Fruit fly (Drosophila melanogaster): ENCODE measurements around the gene sav.

sav gene

DNA sequence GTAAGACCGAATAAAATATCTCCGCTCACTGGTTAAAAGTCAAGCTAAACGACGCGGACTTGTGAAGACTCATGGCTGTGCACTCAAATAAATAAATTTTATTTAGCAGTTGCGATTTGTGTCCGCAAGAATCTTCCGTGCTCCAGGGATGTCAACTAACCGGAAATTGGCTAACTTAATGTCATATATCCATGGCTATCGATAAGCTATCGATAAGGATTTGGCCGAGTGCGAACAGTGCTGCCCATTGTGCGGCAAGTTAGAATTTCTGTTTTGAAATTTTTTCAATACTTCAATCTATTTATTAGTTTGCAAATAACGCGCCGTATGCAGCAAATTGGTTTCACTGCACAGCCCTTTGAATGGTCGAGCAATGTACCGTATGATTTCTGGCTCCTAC, 7.2 kb downstream of the sav start, which contains the start of gene p53 (continued):
- TF ChIP-seq CG33557 (GFP tag; optimal IDR thresholded peaks at IDR 0.05) (peak; percentile 45), vvl (GFP tag; IDR thresholded peaks at IDR 0.05) (peak; percentile 79), Ptx1 (GFP tag; IDR thresholded peaks at IDR 0.05) (peak; percentile 68), CG9932 (GFP tag; IDR thresholded peaks at IDR 0.05) (peak; percentile 75), CG17829 (tag; optimal IDR thresholded peaks at IDR 0.05) (peak; percentile 30), CG14441 (GFP tag; IDR thresholded peaks at IDR 0.05) (peak; percentile 66), p53 (GFP tag; optimal IDR thresholded peaks at IDR 0.05) (peak; percentile 48), Lpt (GFP tag; optimal IDR thresholded peaks at IDR 0.05) (no peak), sd (tag; optimal IDR thresholded peaks at IDR 0.05) (peak; percentile 4), ATbp (GFP tag; optimal IDR thresholded peaks at IDR 0.05) (peak; percentile 74), onecut (GFP tag; IDR thresholded peaks at IDR 0.05) (peak; percentile 74), CG10274 (GFP tag; optimal IDR thresholded peaks at IDR 0.05) (peak; percentile 70), CG11504 (tag; optimal IDR thresholded peaks at IDR 0.05) (no peak), sc (optimal IDR thresholded peaks at IDR 0.05) (no peak), sc (GFP tag; optimal IDR thresholded peaks at IDR 0.05) (peak; percentile 64), BtbVII (GFP tag; optimal IDR thresholded peaks at IDR 0.05) (peak; percentile 79), amos (GFP tag; IDR thresholded peaks at IDR 0.05; ENCODE audit: partially characterized antibody) (peak; percentile 80), ro (GFP tag; IDR thresholded peaks at IDR 0.05) (no peak), Optix (GFP tag; IDR thresholded peaks at IDR 0.05) (peak; percentile 47; the same call in 1 of the 3 replicates), CG7987 (GFP tag; optimal IDR thresholded peaks at IDR 0.05) (peak; percentile 94), CkIIα-i1 (GFP tag; IDR thresholded peaks at IDR 0.05) (no peak), PHDP (tag; optimal IDR thresholded peaks at IDR 0.05) (peak; percentile 79), CG8388 (GFP tag; optimal IDR thresholded peaks at IDR 0.05) (peak; percentile 55), CG6683 (GFP tag; optimal IDR thresholded peaks at IDR 0.05) (peak; percentile 64), CG2129 (GFP tag; IDR thresholded peaks at IDR 0.05; ENCODE audit: partially characterized antibody) (no peak; the same call in 1 of the 2 replicates), gsb (GFP tag; IDR thresholded peaks at IDR 0.05) (peak; percentile 65), Gug (GFP tag; IDR thresholded peaks at IDR 0.05) (no peak), pum (GFP tag; optimal IDR thresholded peaks at IDR 0.05) (peak; percentile 40), lola (GFP tag; optimal IDR thresholded peaks at IDR 0.05) (peak in 1 of 3 experiments; percentile 45), gce (GFP tag; IDR thresholded peaks at IDR 0.05) (0 out of 3 replicates have a peak, but pooled peaks have one; percentile 41), Six4 (GFP tag; optimal IDR thresholded peaks at IDR 0.05) (peak; percentile 2), CG7928 (GFP tag; optimal IDR thresholded peaks at IDR 0.05) (peak; percentile 84), CG13894 (tag; optimal IDR thresholded peaks at IDR 0.05) (peak; percentile 46), CG7372 (GFP tag; IDR thresholded peaks at IDR 0.05) (peak; percentile 49; the same call in 1 of the 2 replicates), dmrt11E (tag; optimal IDR thresholded peaks at IDR 0.05) (peak; percentile 62), Bgb (GFP tag; IDR thresholded peaks at IDR 0.05; ENCODE audit: partially characterized antibody) (peak; percentile 76), NfI (GFP tag; optimal IDR thresholded peaks at IDR 0.05) (peak; percentile 91), HmgD (GFP tag; optimal IDR thresholded peaks at IDR 0.05) (peak; percentile 81), Vsx1 (GFP tag; optimal IDR thresholded peaks at IDR 0.05) (peak; percentile 81), CG8478 (optimal IDR thresholded peaks at IDR 0.05) (no peak), CG16813 (GFP tag; IDR thresholded peaks at IDR 0.05; ENCODE audit: partially characterized antibody) (peak; percentile 76), CG1602 (GFP tag; optimal IDR thresholded peaks at IDR 0.05) (peak; percentile 2), Scr (GFP tag; IDR thresholded peaks at IDR 0.05; ENCODE audit: partially characterized antibody) (peak; percentile 72), klu (GFP tag; IDR thresholded peaks at IDR 0.05) (peak; percentile 42; the same call in 1 of the 2 replicates), Dfd (GFP tag; optimal IDR thresholded peaks at IDR 0.05) (no peak), CG9817 (tag; optimal IDR thresholded peaks at IDR 0.05) (peak; percentile 66), nom (GFP tag; optimal IDR thresholded peaks at IDR 0.05) (no peak), CG10267 (tag; optimal IDR thresholded peaks at IDR 0.05) (peak; percentile 64), CG1603 (tag; optimal IDR thresholded peaks at IDR 0.05) (no peak), CG14710 (tag; optimal IDR thresholded peaks at IDR 0.05) (peak; percentile 73)
